Worm (Caenorhabditis elegans) whole organism, L4 larva: Measurements from ENCODE around the gene F08G2.7.

Experiments used
- D1046.2 ChIP-seq: fragments of 200-800 bp; sonication (Bioruptor generic); IDR thresholded peaks from 2 replicates; pipeline ENCODE4 v1.3.6; 2022; ENCODE audit warnings: missing genetic modification characterization, missing compliant biosample characterization
- F10B5.3 ChIP-seq: sonication (generic microtip); optimal IDR thresholded peaks from 2 replicates; lab custom pipeline; 2016; ENCODE audit warnings: mild to moderate bottlenecking, missing genetic modification characterization, missing compliant biosample characterization
- F26F4.8 ChIP-seq: fragments of 200-800 bp; sonication (Bioruptor generic); conservative IDR thresholded peaks from 2 replicates; pipeline ENCODE4 v1.3.6; 2022; ENCODE audit warnings: missing genetic modification characterization, missing compliant biosample characterization
- F37D6.2 ChIP-seq: sonication (generic microtip); optimal IDR thresholded peaks from 2 replicates; lab custom pipeline; 2016; ENCODE audit warnings: mild to moderate bottlenecking, missing genetic modification characterization, missing compliant biosample characterization
- T26A8.4 ChIP-seq: fragments of 200-800 bp; sonication (Bioruptor generic); IDR thresholded peaks from 2 replicates; pipeline ENCODE4 v1.3.6; 2022; ENCODE audit warnings: missing genetic modification characterization, missing compliant biosample characterization
- Y105C5A.15 ChIP-seq: fragments of 200-800 bp; sonication (Bioruptor generic); IDR thresholded peaks from 2 replicates; pipeline ENCODE4 v1.3.6; 2022; ENCODE audit warnings: missing genetic modification characterization, missing compliant biosample characterization
- Y48G9A.11 ChIP-seq: fragments of 200-800 bp; sonication (Bioruptor generic); IDR thresholded peaks from 2 replicates; pipeline ENCODE4 v1.3.6; 2022; ENCODE audit warnings: missing genetic modification reagents, missing genetic modification characterization, missing compliant biosample characterization
- Y5F2A.4 ChIP-seq: fragments of 200-800 bp; sonication (Bioruptor generic); optimal IDR thresholded peaks from 2 replicates; lab custom pipeline; 2018; ENCODE audit warnings: mild to moderate bottlenecking, missing genetic modification characterization, missing compliant biosample characterization
- Y75B8A.6 ChIP-seq: fragments of 200-800 bp; sonication (Bioruptor generic); IDR thresholded peaks from 2 replicates; pipeline ENCODE4 v1.3.6; 2022; ENCODE audit warnings: missing genetic modification reagents, missing genetic modification characterization, missing compliant biosample characterization
- ZK546.5 ChIP-seq, 2 experiments: sonication (generic microtip); optimal IDR thresholded peaks; 2 replicates each; lab custom pipeline; 2017; ENCODE audit warnings: missing biosample characterization in 2 of 2, missing genetic modification characterization in 2 of 2
- aha-1 ChIP-seq: fragments of 150-350 bp; peaks from one replicate; lab custom pipeline; 2014; ENCODE audit warnings: missing biosample characterization, missing genetic modification characterization
- attf-4 ChIP-seq: sonication (generic microtip); optimal IDR thresholded peaks from 3 replicates; lab custom pipeline; 2017; ENCODE audit warnings: missing biosample characterization, missing genetic modification characterization
- ceh-28 ChIP-seq: fragments of 150-350 bp; optimal IDR thresholded peaks from 2 replicates; lab custom pipeline; 2014; ENCODE audit warnings: missing biosample characterization, missing genetic modification reagents, missing genetic modification characterization
- ceh-44 ChIP-seq: fragments of 200-800 bp; sonication (Bioruptor generic); IDR thresholded peaks from 2 replicates; pipeline ENCODE4 v1.3.6; 2022; ENCODE audit warnings: missing genetic modification reagents, missing genetic modification characterization, missing compliant biosample characterization
- ceh-82 ChIP-seq: sonication (generic microtip); optimal IDR thresholded peaks from 2 replicates; lab custom pipeline; 2017; ENCODE audit warnings: missing biosample characterization, missing genetic modification characterization
- ces-1 ChIP-seq: fragments of 150-350 bp; sonication (generic microtip); optimal IDR thresholded peaks from 4 replicates; lab custom pipeline; 2014; ENCODE audit warnings: missing biosample characterization, missing genetic modification reagents, missing genetic modification characterization
- cey-2 ChIP-seq: sonication (generic microtip); optimal IDR thresholded peaks from 3 replicates; lab custom pipeline; 2017; ENCODE audit warnings: missing genetic modification characterization, mild to moderate bottlenecking, missing compliant biosample characterization, antibody characterized with exemption, borderline replicate concordance; ENCODE audit not compliant: insufficient read depth
- ctbp-1 ChIP-seq: fragments of 200-800 bp; sonication (Bioruptor generic); IDR thresholded peaks from 2 replicates; pipeline ENCODE4 v1.3.6; 2022; ENCODE audit warnings: missing genetic modification reagents, missing genetic modification characterization, missing compliant biosample characterization
- daf-16 ChIP-seq, 3 experiments: sonication (generic microtip); optimal IDR thresholded peaks; 2 replicates each; lab custom pipeline; 2016 to 2017; ENCODE audit warnings: missing genetic modification characterization in 3 of 3, missing genetic modification reagents in 3 of 3, mild to moderate bottlenecking in 2 of 3, missing compliant biosample characterization in 2 of 3, missing biosample characterization in 1 of 3, moderate library complexity in 1 of 3
- daf-19 ChIP-seq: fragments of 200-800 bp; sonication (Bioruptor generic); conservative IDR thresholded peaks from 2 replicates; pipeline ENCODE4 v1.3.6; 2022; ENCODE audit warnings: missing genetic modification characterization, missing compliant biosample characterization
- daf-8 ChIP-seq: fragments of 200-800 bp; sonication (Bioruptor generic); IDR thresholded peaks from 2 replicates; pipeline ENCODE4 v1.3.6; 2022; ENCODE audit warnings: missing genetic modification characterization, missing compliant biosample characterization
- dmd-6 ChIP-seq: fragments of 200-800 bp; sonication (Bioruptor generic); IDR thresholded peaks from 2 replicates; pipeline ENCODE4 v1.3.6; 2022; ENCODE audit warnings: missing genetic modification reagents, missing genetic modification characterization, missing compliant biosample characterization
- dmd-8 ChIP-seq: fragments of 200-800 bp; sonication (Bioruptor generic); IDR thresholded peaks from 2 replicates; pipeline ENCODE4 v1.3.6; 2022; ENCODE audit warnings: missing genetic modification characterization, missing compliant biosample characterization
- dpl-1 ChIP-seq: fragments of 150-350 bp; optimal IDR thresholded peaks from 2 replicates; lab custom pipeline; 2014; ENCODE audit warnings: missing biosample characterization, missing genetic modification reagents, missing genetic modification characterization
- duxl-1 ChIP-seq: sonication (generic microtip); optimal IDR thresholded peaks from 2 replicates; lab custom pipeline; 2016; ENCODE audit warnings: mild to moderate bottlenecking, missing genetic modification characterization, moderate library complexity, missing compliant biosample characterization; ENCODE audit not compliant: poor library complexity
- dve-1 ChIP-seq: sonication (generic microtip); optimal IDR thresholded peaks from 2 replicates; lab custom pipeline; 2017; ENCODE audit warnings: antibody characterized with exemption, mild to moderate bottlenecking, missing genetic modification characterization, missing compliant biosample characterization; ENCODE audit not compliant: insufficient read depth
- fos-1 ChIP-seq: fragments of 150-350 bp; optimal IDR thresholded peaks from 2 replicates; lab custom pipeline; 2014; ENCODE audit warnings: missing biosample characterization, missing genetic modification characterization
- gei-8 ChIP-seq: fragments of 200-800 bp; sonication (Bioruptor generic); optimal IDR thresholded peaks from 2 replicates; lab custom pipeline; 2018; ENCODE audit warnings: mild to moderate bottlenecking, missing genetic modification characterization, missing compliant biosample characterization
- hlh-11 ChIP-seq: fragments of 200-800 bp; sonication (Bioruptor generic); optimal IDR thresholded peaks from 2 replicates; lab custom pipeline; 2018; ENCODE audit warnings: mild to moderate bottlenecking, missing genetic modification characterization, missing compliant biosample characterization
- lim-7 ChIP-seq: fragments of 200-800 bp; sonication (Bioruptor generic); IDR thresholded peaks from 2 replicates; pipeline ENCODE4 v1.3.6; 2022; ENCODE audit warnings: missing genetic modification characterization, missing compliant biosample characterization
- lin-15B ChIP-seq: fragments of 150-350 bp; sonication (generic microtip); optimal IDR thresholded peaks from 3 replicates; lab custom pipeline; 2014; ENCODE audit warnings: missing biosample characterization, missing genetic modification characterization
- mdt-29 ChIP-seq: fragments of 200-800 bp; sonication (Bioruptor generic); IDR thresholded peaks from 2 replicates; pipeline ENCODE4 v1.3.6; 2022; ENCODE audit warnings: missing genetic modification reagents, missing genetic modification characterization, missing compliant biosample characterization
- mxl-2 ChIP-seq: fragments of 200-800 bp; sonication (Bioruptor generic); conservative IDR thresholded peaks from 2 replicates; pipeline ENCODE4 v1.3.6; 2022; ENCODE audit warnings: missing genetic modification reagents, missing genetic modification characterization, missing compliant biosample characterization
- mxl-3 ChIP-seq: fragments of 200-800 bp; sonication (Bioruptor generic); optimal IDR thresholded peaks from 2 replicates; lab custom pipeline; 2018; ENCODE audit warnings: mild to moderate bottlenecking, missing genetic modification characterization, missing compliant biosample characterization
- nhr-10 ChIP-seq: fragments of 150-350 bp; optimal IDR thresholded peaks from 2 replicates; lab custom pipeline; 2014; ENCODE audit warnings: missing biosample characterization, missing genetic modification characterization
- nhr-102 ChIP-seq: sonication (generic microtip); optimal IDR thresholded peaks from 2 replicates; lab custom pipeline; 2016; ENCODE audit warnings: mild to moderate bottlenecking, missing genetic modification characterization, moderate library complexity, missing compliant biosample characterization
- nhr-111 ChIP-seq: fragments of 200-800 bp; sonication (Bioruptor generic); optimal IDR thresholded peaks from 2 replicates; lab custom pipeline; 2018; ENCODE audit warnings: mild to moderate bottlenecking, missing genetic modification characterization, missing compliant biosample characterization
- nhr-237 ChIP-seq: sonication (generic microtip); optimal IDR thresholded peaks from 2 replicates; lab custom pipeline; 2017; ENCODE audit warnings: missing biosample characterization, missing genetic modification characterization
- nhr-48 ChIP-seq: sonication (generic microtip); optimal IDR thresholded peaks from 2 replicates; lab custom pipeline; 2016; ENCODE audit warnings: mild to moderate bottlenecking, missing genetic modification characterization, missing compliant biosample characterization
- nhr-6 ChIP-seq: fragments of 150-350 bp; optimal IDR thresholded peaks from 2 replicates; lab custom pipeline; 2014; ENCODE audit warnings: missing biosample characterization, missing genetic modification characterization
- nhr-77 ChIP-seq: fragments of 150-350 bp; optimal IDR thresholded peaks from 2 replicates; lab custom pipeline; 2014; ENCODE audit warnings: missing biosample characterization, missing genetic modification characterization
- pha-4 ChIP-seq, 2 experiments: fragments of 150-350 bp in 1 of 2; fragments of 200-800 bp in 1 of 2; sonication (Bioruptor generic) in 1 of 2; IDR thresholded peaks in 1 of 2; optimal IDR thresholded peaks in 1 of 2; 2 replicates each; pipeline versions ENCODE4 v1.3.6 to Lab custom; 2014 to 2022; ENCODE audit warnings: missing genetic modification characterization in 2 of 2, missing genetic modification reagents in 2 of 2, missing biosample characterization in 1 of 2, missing compliant biosample characterization in 1 of 2
- saeg-2 ChIP-seq: fragments of 200-800 bp; sonication (Bioruptor generic); IDR thresholded peaks from 2 replicates; pipeline ENCODE4 v1.3.6; 2022; ENCODE audit warnings: missing genetic modification reagents, missing genetic modification characterization, missing compliant biosample characterization
- sdz-12 ChIP-seq: fragments of 200-800 bp; sonication (Bioruptor generic); optimal IDR thresholded peaks from 2 replicates; lab custom pipeline; 2018; ENCODE audit warnings: mild to moderate bottlenecking, missing genetic modification characterization, missing compliant biosample characterization
- snpc-4 ChIP-seq: fragments of 150-350 bp; optimal IDR thresholded peaks from 2 replicates; lab custom pipeline; 2014; ENCODE audit warnings: missing biosample characterization, missing genetic modification characterization
- tag-97 ChIP-seq: fragments of 200-800 bp; sonication (Bioruptor generic); IDR thresholded peaks from 2 replicates; pipeline ENCODE4 v1.3.6; 2022; ENCODE audit warnings: missing genetic modification characterization, missing compliant biosample characterization
- tra-1 ChIP-seq: fragments of 200-800 bp; sonication (Bioruptor generic); IDR thresholded peaks from 2 replicates; pipeline ENCODE4 v1.3.6; 2022; ENCODE audit warnings: missing genetic modification reagents, missing genetic modification characterization, missing compliant biosample characterization
- unc-39 ChIP-seq: sonication (generic microtip); optimal IDR thresholded peaks from 2 replicates; lab custom pipeline; 2017; ENCODE audit warnings: missing biosample characterization, missing genetic modification characterization
- zfp-3 ChIP-seq: fragments of 200-800 bp; sonication (Bioruptor generic); conservative IDR thresholded peaks from 2 replicates; pipeline ENCODE4 v1.3.6; 2022; ENCODE audit warnings: missing genetic modification reagents, missing genetic modification characterization, missing compliant biosample characterization
- zip-11 ChIP-seq: fragments of 200-800 bp; sonication (Bioruptor generic); IDR thresholded peaks from 2 replicates; pipeline ENCODE4 v1.3.6; 2022; ENCODE audit warnings: missing genetic modification characterization, missing compliant biosample characterization
- zip-2 ChIP-seq: fragments of 150-350 bp; optimal IDR thresholded peaks from 2 replicates; lab custom pipeline; 2014; ENCODE audit warnings: missing biosample characterization, missing genetic modification characterization
- ztf-11 ChIP-seq: fragments of 150-350 bp; optimal IDR thresholded peaks from 2 replicates; lab custom pipeline; 2014; ENCODE audit warnings: missing biosample characterization, missing genetic modification characterization

Gene F08G2.7

ce11 chrII:13846018-13846417 is 5.1 kb upstream of the F08G2.7 start:
- TF ChIP-seq saeg-2 (GFP tag; lab: Robert Waterston, UW) (no peak), ceh-44 (no peak), cey-2 (tag; lab: Kevin White, UChicago) (no peak), mxl-2 (GFP tag; lab: Robert Waterston, UW) (no peak), dpl-1 (GFP tag; lab: Kevin White, UChicago) (peak; percentile 2), F10B5.3 (no peak), pha-4 (GFP tag; IDR thresholded peaks at IDR 0.05; lab: Robert Waterston, UW) (no peak), pha-4 (tag; optimal IDR thresholded peaks at IDR 0.05; lab: Kevin White, UChicago) (no peak), attf-4 (tag; lab: Kevin White, UChicago) (no peak), hlh-11 (tag; lab: Kevin White, UChicago) (peak; percentile 61), tag-97 (GFP tag; lab: Robert Waterston, UW) (no peak), nhr-111 (GFP tag; lab: Kevin White, UChicago) (no peak), nhr-48 (tag; lab: Kevin White, UChicago) (no peak), Y75B8A.6 (no peak), daf-16 (GFP tag; optimal IDR thresholded peaks at IDR 0.05; lab: Kevin White, UChicago) (no peak), daf-16 (tag; optimal IDR thresholded peaks at IDR 0.05; lab: Kevin White, UChicago) (peak; percentile 72), Y5F2A.4 (GFP tag; lab: Kevin White, UChicago) (no peak), nhr-237 (tag; lab: Kevin White, UChicago) (no peak), aha-1 (tag; lab: Kevin White, UChicago) (no peak), dmd-8 (GFP tag; lab: Robert Waterston, UW) (no peak), sdz-12 (GFP tag; lab: Kevin White, UChicago) (no peak), lin-15B (tag; lab: Kevin White, UChicago) (no peak), F37D6.2 (no peak), ZK546.5 (tag; optimal IDR thresholded peaks at IDR 0.05; lab: Kevin White, UChicago) (no peak), mxl-3 (GFP tag; lab: Kevin White, UChicago) (no peak), nhr-10 (tag; lab: Kevin White, UChicago) (no peak), Y105C5A.15 (GFP tag; lab: Robert Waterston, UW) (no peak), duxl-1 (tag; lab: Kevin White, UChicago) (no peak), nhr-77 (tag; lab: Kevin White, UChicago) (peak; percentile 82), dmd-6 (GFP tag; lab: Robert Waterston, UW) (peak; percentile 67; the same call in 1 of the 2 replicates), nhr-6 (tag; lab: Kevin White, UChicago) (no peak), fos-1 (tag; lab: Kevin White, UChicago) (no peak), tra-1 (GFP tag; lab: Robert Waterston, UW) (no peak), daf-8 (GFP tag; lab: Robert Waterston, UW) (no peak), F26F4.8 (GFP tag; lab: Robert Waterston, UW) (no peak), T26A8.4 (GFP tag; lab: Robert Waterston, UW) (no peak), ceh-28 (tag; lab: Kevin White, UChicago) (no peak), ceh-82 (tag; lab: Kevin White, UChicago) (no peak), ces-1 (GFP tag; lab: Kevin White, UChicago) (no peak), snpc-4 (tag; lab: Kevin White, UChicago) (no peak), zfp-3 (GFP tag; lab: Robert Waterston, UW) (no peak), daf-19 (GFP tag; lab: Robert Waterston, UW) (no peak), zip-11 (no peak), D1046.2 (GFP tag; lab: Robert Waterston, UW) (no peak), ztf-11 (tag; lab: Kevin White, UChicago) (no peak), unc-39 (tag; lab: Kevin White, UChicago) (no peak), gei-8 (GFP tag; lab: Kevin White, UChicago) (no peak), ctbp-1 (no peak), lim-7 (GFP tag; lab: Robert Waterston, UW) (no peak), Y48G9A.11 (GFP tag; lab: Robert Waterston, UW) (no peak), zip-2 (tag; lab: Kevin White, UChicago) (no peak), dve-1 (tag; lab: Kevin White, UChicago) (peak; percentile 67), nhr-102 (tag; lab: Kevin White, UChicago) (no peak), mdt-29 (GFP tag; lab: Robert Waterston, UW) (no peak)
